Fruit fly (Drosophila melanogaster) whole organism, wandering third instar larva: ENCODE results near the gene Sgf11.

Experiments
- Hr78 ChIP-seq: fragments of >200 bp; optimal IDR thresholded peaks from 2 replicates; lab custom pipeline; 2017; ENCODE audit warnings: missing biosample characterization, missing genetic modification characterization
- N ChIP-seq: fragments of >200 bp; optimal IDR thresholded peaks from 2 replicates; lab custom pipeline; 2018; ENCODE audit warnings: missing biosample characterization, missing external identifiers, missing genetic modification characterization
- Vsx2 ChIP-seq: fragments of 200-300, 225-300 bp; sonication (Bioruptor generic); optimal IDR thresholded peaks from 2 replicates; lab custom pipeline; 2018; ENCODE audit warnings: missing biosample characterization, missing genetic modification characterization; ENCODE audit not compliant: partially characterized antibody
- brk ChIP-seq: fragments of 200-800 bp; sonication (Bioruptor generic); optimal IDR thresholded peaks from 2 replicates; lab custom pipeline; 2016; ENCODE audit warnings: missing biosample characterization, mild to moderate bottlenecking, missing genetic modification characterization
- dmrt93B ChIP-seq: fragments of 200-800 bp; sonication (Bioruptor generic); optimal IDR thresholded peaks from 2 replicates; lab custom pipeline; 2018; ENCODE audit warnings: missing biosample characterization, mild to moderate bottlenecking, missing genetic modification characterization
- ey ChIP-seq: fragments of 200-800 bp; sonication (Bioruptor generic); optimal IDR thresholded peaks from 2 replicates; lab custom pipeline; 2016; ENCODE audit warnings: missing biosample characterization, missing genetic modification characterization
- foxo ChIP-seq, 2 experiments: fragments of 200-800 bp; sonication (Bioruptor generic); optimal IDR thresholded peaks; 2 replicates in 1 of 2; 3 replicates in 1 of 2; lab custom pipeline; 2016 to 2017; ENCODE audit warnings: missing biosample characterization in 2 of 2, missing genetic modification characterization in 2 of 2
- lola ChIP-seq: fragments of >200 bp; optimal IDR thresholded peaks from 2 replicates; lab custom pipeline; 2017; ENCODE audit warnings: missing biosample characterization, missing genetic modification characterization
- psq ChIP-seq: fragments of 200-800 bp; sonication (Bioruptor generic); optimal IDR thresholded peaks from 3 replicates; lab custom pipeline; 2017; ENCODE audit warnings: missing biosample characterization, mild to moderate bottlenecking, missing genetic modification characterization, moderate library complexity
- sage ChIP-seq: fragments of 200-800 bp; sonication (Bioruptor generic); optimal IDR thresholded peaks from 2 replicates; lab custom pipeline; 2016; ENCODE audit warnings: missing biosample characterization, mild to moderate bottlenecking, missing genetic modification characterization
- usp ChIP-seq: fragments of >200 bp; optimal IDR thresholded peaks from 2 replicates; lab custom pipeline; 2017; ENCODE audit warnings: missing biosample characterization, missing genetic modification characterization

- no peak for TF ChIP-seq dmrt93B (GFP tag; lab: Kevin White, UChicago)
- TF ChIP-seq psq = no peak
- TF ChIP-seq N = no peak
- no peak for TF ChIP-seq sage (GFP tag; lab: Kevin White, UChicago)
- TF ChIP-seq ey (GFP tag; lab: Kevin White, UChicago) = no peak
- no peak for TF ChIP-seq lola (GFP tag; lab: Kevin White, UChicago)
- no peak for TF ChIP-seq brk (GFP tag; lab: Kevin White, UChicago)
- no peak for TF ChIP-seq usp (GFP tag; lab: Kevin White, UChicago)
- no peak for TF ChIP-seq Hr78 (GFP tag; lab: Kevin White, UChicago)
- TF ChIP-seq foxo (GFP tag; optimal IDR thresholded peaks at IDR 0.05; lab: Kevin White, UChicago) = no peak
- TF ChIP-seq Vsx2 (GFP tag; lab: Kevin White, UChicago) = no peak
Measured at dm6 chr3L:18653737-18654136, 27.9 kb downstream of the Sgf11 start.
